4 fruit fly cellular contexts compared by ENCODE assay signal in the genomic region with DNA sequence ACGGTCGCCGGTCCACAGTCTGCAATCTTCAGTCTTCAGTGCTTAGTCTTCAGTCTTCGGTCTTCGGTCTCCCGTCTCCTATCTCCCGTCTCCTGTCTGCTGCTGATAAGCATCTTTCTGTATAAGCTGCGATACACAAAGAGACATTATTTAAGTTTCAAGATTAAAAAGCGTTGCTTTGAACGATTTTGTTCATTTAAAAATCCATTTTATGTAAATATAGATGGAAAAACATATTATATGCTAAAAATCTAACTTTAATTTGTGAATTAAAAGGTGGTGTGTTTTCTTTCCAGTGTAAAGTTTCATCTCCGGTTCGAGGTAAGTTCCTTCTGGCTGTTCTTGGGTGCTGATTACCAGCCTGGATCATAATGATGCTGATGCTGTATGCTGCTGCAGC.
TF ChIP-seq lines count a peak whose summit lies in the region.

No protein-coding gene starts in this region.

- no peak for TF ChIP-seq CTCF in whole organism, embryonic (GFP tag; optimal IDR thresholded peaks at IDR 0.05; lab: Kevin White, UChicago)

TF ChIP-seq in whole organism, embryonic, 481 proteins besides CTCF, POLR2A, EP300 and RAD21:
- TF ChIP-seq corto (GFP tag; optimal IDR thresholded peaks at IDR 0.05; lab: Kevin White, UChicago) (peak; percentile 45), br (optimal IDR thresholded peaks at IDR 0.05; lab: Kevin White, UChicago) (no peak), Neu2 (GFP tag; optimal IDR thresholded peaks at IDR 0.05; lab: Kevin White, UChicago; ENCODE audit: borderline replicate concordance) (no peak), grn (GFP tag; optimal IDR thresholded peaks at IDR 0.05; lab: Kevin White, UChicago) (peak; percentile 24), bsh (GFP tag; optimal IDR thresholded peaks at IDR 0.05; lab: Kevin White, UChicago) (peak in 1 of 2 experiments; percentile 24), CG14014 (GFP tag; IDR thresholded peaks at IDR 0.05; lab: Robert Waterston, UW) (no peak), nom (GFP tag; optimal IDR thresholded peaks at IDR 0.05; lab: Kevin White, UChicago) (peak; percentile 17), lbe (GFP tag; optimal IDR thresholded peaks at IDR 0.05; lab: Kevin White, UChicago) (peak; percentile 37), vvl (GFP tag; IDR thresholded peaks at IDR 0.05; lab: Robert Waterston, UW) (no peak), CG17568 (GFP tag; optimal IDR thresholded peaks at IDR 0.05; lab: Kevin White, UChicago) (no peak)

TF ChIP-seq in whole organism, prepupa, 60 proteins besides CTCF, POLR2A, EP300 and RAD21 (continues in another document):
- TF ChIP-seq Eip78C (GFP tag; lab: Kevin White, UChicago) (peak; percentile 88), CG6792 (GFP tag; optimal IDR thresholded peaks at IDR 0.05; lab: Kevin White, UChicago) (peak; percentile 64), cyc (GFP tag; optimal IDR thresholded peaks at IDR 0.05; lab: Kevin White, UChicago) (peak; percentile 60), CG3919 (GFP tag; optimal IDR thresholded peaks at IDR 0.05; lab: Kevin White, UChicago) (peak; percentile 71), Sox15 (GFP tag; optimal IDR thresholded peaks at IDR 0.05; lab: Kevin White, UChicago) (no peak), CG9139 (GFP tag; optimal IDR thresholded peaks at IDR 0.05; lab: Kevin White, UChicago) (peak; percentile 32), OdsH (GFP tag; optimal IDR thresholded peaks at IDR 0.05; lab: Kevin White, UChicago) (peak; percentile 52), net (GFP tag; optimal IDR thresholded peaks at IDR 0.05; lab: Kevin White, UChicago) (peak; percentile 54), CG8119 (GFP tag; IDR thresholded peaks at IDR 0.05; lab: Robert Waterston, UW) (no peak), Eip75B (GFP tag; optimal IDR thresholded peaks at IDR 0.05; lab: Kevin White, UChicago) (peak; percentile 67), Ets96B (tag; optimal IDR thresholded peaks at IDR 0.05; lab: Kevin White, UChicago) (peak; percentile 84), CG6163 (GFP tag; IDR thresholded peaks at IDR 0.05; lab: Robert Waterston, UW) (peak; percentile 60; the same call in 2 of the 3 replicates), eg (GFP tag; IDR thresholded peaks at IDR 0.05; lab: Robert Waterston, UW) (no peak), lz (GFP tag; optimal IDR thresholded peaks at IDR 0.05; lab: Kevin White, UChicago) (peak; percentile 52), topi (GFP tag; optimal IDR thresholded peaks at IDR 0.05; lab: Kevin White, UChicago) (peak; percentile 68), vri (GFP tag; optimal IDR thresholded peaks at IDR 0.05; lab: Kevin White, UChicago) (peak; percentile 55), svp (GFP tag; lab: Kevin White, UChicago) (peak; percentile 85), CG34406 (GFP tag; optimal IDR thresholded peaks at IDR 0.05; lab: Kevin White, UChicago) (peak; percentile 43), CG15336 (GFP tag; IDR thresholded peaks at IDR 0.05; lab: Robert Waterston, UW) (0 out of 2 replicates have a peak, but pooled peaks have one; percentile 33), CG6808 (GFP tag; optimal IDR thresholded peaks at IDR 0.05; lab: Kevin White, UChicago) (peak; percentile 50), Eip93F (GFP tag; optimal IDR thresholded peaks at IDR 0.05; lab: Kevin White, UChicago) (no peak), Sox102F (GFP tag; optimal IDR thresholded peaks at IDR 0.05; lab: Kevin White, UChicago) (peak; percentile 65), CG3032 (tag; optimal IDR thresholded peaks at IDR 0.05; lab: Kevin White, UChicago) (peak; percentile 73), Sox14 (GFP tag; optimal IDR thresholded peaks at IDR 0.05; lab: Kevin White, UChicago) (peak; percentile 64), CG11294 (GFP tag; IDR thresholded peaks at IDR 0.05; lab: Robert Waterston, UW) (no peak), CG6854 (GFP tag; optimal IDR thresholded peaks at IDR 0.05; lab: Kevin White, UChicago) (no peak)

TF ChIP-seq in whole organism, pupa, 21 proteins besides CTCF, POLR2A, EP300 and RAD21:
- TF ChIP-seq CG32121 (GFP tag; IDR thresholded peaks at IDR 0.05; lab: Robert Waterston, UW) (no peak), rn (GFP tag; IDR thresholded peaks at IDR 0.05; lab: Robert Waterston, UW) (no peak), CG8301 (tag; optimal IDR thresholded peaks at IDR 0.05; lab: Kevin White, UChicago) (peak; percentile 53), EcR (GFP tag; optimal IDR thresholded peaks at IDR 0.05; lab: Kevin White, UChicago) (peak; percentile 20), D1 (tag; optimal IDR thresholded peaks at IDR 0.05; lab: Kevin White, UChicago) (peak; percentile 45), CG4496 (GFP tag; IDR thresholded peaks at IDR 0.05; lab: Robert Waterston, UW) (no peak), CG14655 (GFP tag; optimal IDR thresholded peaks at IDR 0.05; lab: Kevin White, UChicago) (peak; percentile 64), gl (tag; optimal IDR thresholded peaks at IDR 0.05; lab: Kevin White, UChicago) (peak; percentile 54), Pif1A (GFP tag; optimal IDR thresholded peaks at IDR 0.05; lab: Kevin White, UChicago) (peak; percentile 42), CG10348 (GFP tag; IDR thresholded peaks at IDR 0.05; lab: Robert Waterston, UW) (no peak), CG8159 (tag; optimal IDR thresholded peaks at IDR 0.05; lab: Kevin White, UChicago) (peak; percentile 77), CG15710 (tag; optimal IDR thresholded peaks at IDR 0.05; lab: Kevin White, UChicago) (peak; percentile 70), Pif1B (GFP tag; optimal IDR thresholded peaks at IDR 0.05; lab: Kevin White, UChicago) (peak; percentile 41), CG13204 (GFP tag; optimal IDR thresholded peaks at IDR 0.05; lab: Kevin White, UChicago) (peak; percentile 28), CG17806 (tag; optimal IDR thresholded peaks at IDR 0.05; lab: Kevin White, UChicago) (peak; percentile 84), Snoo (tag; optimal IDR thresholded peaks at IDR 0.05; lab: Kevin White, UChicago) (peak; percentile 72), fd96Ca (GFP tag; IDR thresholded peaks at IDR 0.05; lab: Robert Waterston, UW) (no peak), CG9948 (tag; optimal IDR thresholded peaks at IDR 0.05; lab: Kevin White, UChicago) (peak; percentile 77), CG12605 (GFP tag; IDR thresholded peaks at IDR 0.05; lab: Robert Waterston, UW) (0 out of 2 replicates have a peak, but pooled peaks have one; percentile 27), CG34367 (tag; optimal IDR thresholded peaks at IDR 0.05; lab: Kevin White, UChicago) (peak; percentile 77)

TF ChIP-seq in whole organism, wandering third instar larva, 38 proteins besides CTCF, POLR2A, EP300 and RAD21:
- TF ChIP-seq foxo (GFP tag; optimal IDR thresholded peaks at IDR 0.05; lab: Kevin White, UChicago) (peak in 1 of 2 experiments; percentile 76), woc (GFP tag; optimal IDR thresholded peaks at IDR 0.05; lab: Kevin White, UChicago) (peak; percentile 70), Myc (optimal IDR thresholded peaks at IDR 0.05; lab: Kevin White, UChicago) (no peak), sage (GFP tag; optimal IDR thresholded peaks at IDR 0.05; lab: Kevin White, UChicago) (peak; percentile 41), dsf (GFP tag; optimal IDR thresholded peaks at IDR 0.05; lab: Kevin White, UChicago; ENCODE audit: borderline replicate concordance) (no peak), OdsH (GFP tag; optimal IDR thresholded peaks at IDR 0.05; lab: Kevin White, UChicago) (peak; percentile 77), h (GFP tag; optimal IDR thresholded peaks at IDR 0.05; lab: Kevin White, UChicago) (peak; percentile 77), rgr (GFP tag; optimal IDR thresholded peaks at IDR 0.05; lab: Kevin White, UChicago) (peak; percentile 81), brk (GFP tag; optimal IDR thresholded peaks at IDR 0.05; lab: Kevin White, UChicago) (peak; percentile 51), HLH106 (tag; optimal IDR thresholded peaks at IDR 0.05; lab: Kevin White, UChicago) (peak; percentile 63), pan (optimal IDR thresholded peaks at IDR 0.05; lab: Kevin White, UChicago) (no peak), Hnf4 (GFP tag; optimal IDR thresholded peaks at IDR 0.05; lab: Kevin White, UChicago) (peak; percentile 55), ey (GFP tag; optimal IDR thresholded peaks at IDR 0.05; lab: Kevin White, UChicago) (peak; percentile 76), psq (GFP tag; optimal IDR thresholded peaks at IDR 0.05; lab: Kevin White, UChicago) (peak; percentile 66), N (GFP tag; optimal IDR thresholded peaks at IDR 0.05; lab: Kevin White, UChicago) (no peak), lola (GFP tag; optimal IDR thresholded peaks at IDR 0.05; lab: Kevin White, UChicago) (no peak), fru (GFP tag; optimal IDR thresholded peaks at IDR 0.05; lab: Kevin White, UChicago) (peak; percentile 78), Abd-B (GFP tag; optimal IDR thresholded peaks at IDR 0.05; lab: Kevin White, UChicago) (no peak), sv (GFP tag; optimal IDR thresholded peaks at IDR 0.05; lab: Kevin White, UChicago) (no peak), Sp1 (GFP tag; optimal IDR thresholded peaks at IDR 0.05; lab: Kevin White, UChicago) (peak; percentile 65), tai (GFP tag; optimal IDR thresholded peaks at IDR 0.05; lab: Kevin White, UChicago) (no peak), br (GFP tag; optimal IDR thresholded peaks at IDR 0.05; lab: Kevin White, UChicago) (peak; percentile 68), dmrt93B (GFP tag; optimal IDR thresholded peaks at IDR 0.05; lab: Kevin White, UChicago) (peak; percentile 23)
